Worm (Caenorhabditis elegans): ENCODE results near the gene H03E18.2.

DNA sequence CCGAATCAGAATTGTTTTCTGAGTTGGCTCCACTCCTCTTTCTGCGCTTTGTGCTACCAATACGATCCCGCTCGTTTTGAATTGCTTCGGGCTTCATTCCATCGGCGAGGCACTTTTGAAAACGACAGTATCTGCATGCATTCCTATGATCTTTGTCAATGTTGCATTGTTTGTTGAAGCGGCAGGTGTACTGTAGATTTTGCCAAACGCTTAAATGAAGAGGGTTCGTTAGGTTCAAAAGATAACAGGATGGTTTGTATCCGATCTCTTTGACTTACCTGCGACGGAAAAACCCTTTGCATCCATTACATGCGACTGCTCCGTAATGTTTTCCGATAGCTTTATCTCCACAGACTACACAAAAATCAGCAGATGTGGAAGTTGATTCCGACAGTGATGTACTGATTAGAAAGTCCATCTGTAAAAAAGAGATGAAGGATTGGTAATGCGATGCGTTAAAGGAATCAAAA is 44.5 kb downstream of the H03E18.2 start, which contains the start of gene nhr-14:
- TF ChIP-seq ama-1 (optimal IDR thresholded peaks at IDR 0.05) (no peak), nhr-28 (tag; optimal IDR thresholded peaks at IDR 0.05) (no peak), nhr-11 (tag; optimal IDR thresholded peaks at IDR 0.05) (no peak), skn-1 (tag; optimal IDR thresholded peaks at IDR 0.05) (no peak), nhr-77 (tag; optimal IDR thresholded peaks at IDR 0.05) (no peak), lin-15B (tag; optimal IDR thresholded peaks at IDR 0.05) (no peak), nhr-76 (tag; optimal IDR thresholded peaks at IDR 0.05) (no peak), lin-39 (tag; optimal IDR thresholded peaks at IDR 0.05) (no peak), daf-12 (tag; optimal IDR thresholded peaks at IDR 0.05) (no peak), pqm-1 (tag; optimal IDR thresholded peaks at IDR 0.05) (no peak), zfp-2 (tag; optimal IDR thresholded peaks at IDR 0.05) (no peak), aha-1 (tag) (peak; percentile 74), aly-2 (tag; optimal IDR thresholded peaks at IDR 0.05) (no peak), madf-5 (GFP tag; IDR thresholded peaks at IDR 0.05) (no peak)
